Fruit fly (Drosophila melanogaster): Measurements from ENCODE around the gene CG31523.

Gene CG31523

DNA sequence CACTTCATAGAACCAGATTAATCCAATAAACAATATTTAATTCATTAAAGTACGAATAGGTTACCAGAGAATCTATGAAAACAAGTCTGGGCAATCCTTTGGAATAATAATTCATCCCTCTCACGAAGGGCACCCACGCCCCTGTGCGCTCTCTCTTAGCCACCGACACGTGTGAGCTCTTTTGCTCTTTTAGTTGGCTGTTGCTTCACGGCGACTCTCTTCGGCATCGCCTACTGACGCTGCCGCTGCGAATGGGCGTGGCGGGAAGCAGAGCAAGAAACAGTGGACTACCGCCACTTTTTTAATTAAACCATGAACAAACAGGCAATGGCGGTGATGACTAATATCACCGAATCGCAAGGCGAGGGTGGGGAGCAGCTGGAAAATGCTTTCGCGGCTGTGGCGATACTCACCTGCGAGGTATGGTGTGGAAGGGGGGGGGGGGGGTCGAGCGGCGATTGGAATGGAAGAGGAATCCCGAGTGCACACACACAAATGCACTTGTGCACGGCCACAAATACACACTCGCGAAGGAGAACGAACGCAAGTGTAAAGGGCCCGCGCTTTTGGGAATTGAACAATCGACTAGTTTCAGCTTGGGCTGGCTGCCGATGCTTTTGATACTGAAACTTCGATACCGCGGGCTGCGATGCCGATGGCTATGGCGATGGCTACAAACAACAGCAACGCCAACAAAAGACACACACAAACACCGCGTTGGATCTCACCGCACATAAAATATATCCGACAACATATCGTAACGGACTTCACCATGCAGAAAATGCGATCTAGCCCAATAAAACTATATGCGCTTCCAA lies 578 bp downstream of the CG31523 start (continued):
- TF ChIP-seq klu (GFP tag; IDR thresholded peaks at IDR 0.05) = 0 out of 2 replicates have a peak, but pooled peaks have one; percentile 39
- TF ChIP-seq Jarid2 (GFP tag; optimal IDR thresholded peaks at IDR 0.05) = peak; percentile 37
- peak; percentile 98 for TF ChIP-seq Ets65A (GFP tag)
- peak; percentile 51 for TF ChIP-seq Hand (GFP tag; optimal IDR thresholded peaks at IDR 0.05)
- peak; percentile 73; the same call in 1 of the 2 replicates for TF ChIP-seq rib (GFP tag; IDR thresholded peaks at IDR 0.05)
- peak; percentile 91 for TF ChIP-seq H2.0 (GFP tag; IDR thresholded peaks at IDR 0.05)
- peak; percentile 76 for TF ChIP-seq CG32772 (GFP tag; IDR thresholded peaks at IDR 0.05)
- TF ChIP-seq TFAM (GFP tag; optimal IDR thresholded peaks at IDR 0.05) = peak; percentile 34
- peak; percentile 91 for TF ChIP-seq CG18599 (GFP tag; optimal IDR thresholded peaks at IDR 0.05)
- TF ChIP-seq org-1 (GFP tag; optimal IDR thresholded peaks at IDR 0.05) = peak; percentile 55
- peak; percentile 47 for TF ChIP-seq B-H2 (GFP tag; optimal IDR thresholded peaks at IDR 0.05)
- TF ChIP-seq lbe (GFP tag; optimal IDR thresholded peaks at IDR 0.05) = peak; percentile 83
- peak; percentile 23 for TF ChIP-seq CG13894 (tag; optimal IDR thresholded peaks at IDR 0.05)
- TF ChIP-seq Hr78 (GFP tag; optimal IDR thresholded peaks at IDR 0.05) = peak in 1 of 2 experiments; percentile 52
- TF ChIP-seq abd-A (tag; optimal IDR thresholded peaks at IDR 0.05) = no peak
- peak; percentile 33; the same call in 1 of the 2 replicates for TF ChIP-seq gt (GFP tag; IDR thresholded peaks at IDR 0.05)
- 0 out of 2 replicates have a peak, but pooled peaks have one; percentile 12 for TF ChIP-seq Lim3 (GFP tag; IDR thresholded peaks at IDR 0.05)
- TF ChIP-seq Side (GFP tag; optimal IDR thresholded peaks at IDR 0.05) = peak; percentile 86
- TF ChIP-seq Sin3A (optimal IDR thresholded peaks at IDR 0.05) = no peak
- TF ChIP-seq peb (GFP tag; IDR thresholded peaks at IDR 0.05) = peak; percentile 52; the same call in 1 of the 2 replicates
- peak; percentile 71 for TF ChIP-seq ewg (GFP tag; optimal IDR thresholded peaks at IDR 0.05)
- TF ChIP-seq CG17361 (GFP tag; IDR thresholded peaks at IDR 0.05) = peak; percentile 67
- no peak for TF ChIP-seq fru (optimal IDR thresholded peaks at IDR 0.05)
- peak; percentile 86 for TF ChIP-seq dysf (GFP tag; IDR thresholded peaks at IDR 0.05)
- TF ChIP-seq Sox100B (GFP tag; optimal IDR thresholded peaks at IDR 0.05) = peak; percentile 75
- TF ChIP-seq hth (optimal IDR thresholded peaks at IDR 0.05) = no peak
- TF ChIP-seq CG17186 (GFP tag; optimal IDR thresholded peaks at IDR 0.05) = no peak
- peak; percentile 93 for TF ChIP-seq ken (GFP tag; IDR thresholded peaks at IDR 0.05)
- TF ChIP-seq al (GFP tag; IDR thresholded peaks at IDR 0.05) = peak; percentile 72
- TF ChIP-seq Aef1 (GFP tag; IDR thresholded peaks at IDR 0.05) = peak; percentile 75
- TF ChIP-seq CG15269 (tag; optimal IDR thresholded peaks at IDR 0.05) = peak; percentile 89
- TF ChIP-seq CG6813 (GFP tag; optimal IDR thresholded peaks at IDR 0.05) = peak; percentile 85
- TF ChIP-seq Awh (GFP tag; IDR thresholded peaks at IDR 0.05) = peak; percentile 92
- TF ChIP-seq wor (GFP tag; IDR thresholded peaks at IDR 0.05) = peak; percentile 36; the same call in 1 of the 2 replicates
- peak; percentile 61 for TF ChIP-seq trem (tag; optimal IDR thresholded peaks at IDR 0.05)
- peak; percentile 80 to 94 for TF ChIP-seq Trl (optimal IDR thresholded peaks at IDR 0.05)
- TF ChIP-seq Trl (GFP tag; optimal IDR thresholded peaks at IDR 0.05) = peak; percentile 92
- TF ChIP-seq Blimp-1 (GFP tag; optimal IDR thresholded peaks at IDR 0.05) = peak; percentile 80
- no peak; the same call in 1 of the 2 replicates for TF ChIP-seq Bgb (GFP tag; IDR thresholded peaks at IDR 0.05; ENCODE audit: partially characterized antibody)
- TF ChIP-seq CG10979 (tag; optimal IDR thresholded peaks at IDR 0.05) = peak; percentile 78
- TF ChIP-seq sens-2 (GFP tag; IDR thresholded peaks at IDR 0.05) = peak; percentile 82
- TF ChIP-seq Fer1 (GFP tag; optimal IDR thresholded peaks at IDR 0.05) = peak; percentile 87
- TF ChIP-seq CG8765 (GFP tag; IDR thresholded peaks at IDR 0.05) = peak; percentile 55; the same call in 1 of the 2 replicates
- TF ChIP-seq CG31224 (GFP tag; IDR thresholded peaks at IDR 0.05) = peak; percentile 76
- peak; percentile 70 for TF ChIP-seq CG18764 (GFP tag; optimal IDR thresholded peaks at IDR 0.05)
- TF ChIP-seq CG3407 (GFP tag; optimal IDR thresholded peaks at IDR 0.05) = peak; percentile 62
- peak; percentile 84 for TF ChIP-seq CG8388 (GFP tag; optimal IDR thresholded peaks at IDR 0.05)
- TF ChIP-seq fd64A (GFP tag; optimal IDR thresholded peaks at IDR 0.05) = peak; percentile 46
- peak; percentile 96 for TF ChIP-seq vvl (GFP tag; IDR thresholded peaks at IDR 0.05)
- TF ChIP-seq CG7839 (tag; optimal IDR thresholded peaks at IDR 0.05) = peak; percentile 87
